Worm (Caenorhabditis elegans) whole organism, L1 larva: ENCODE measurements around the gene ZK688.9.

ENCODE experiments used
- C04F5.9 ChIP-seq: sonication (generic microtip); optimal IDR thresholded peaks from 2 replicates; lab custom pipeline; 2016; ENCODE audit warnings: missing genetic modification characterization, missing compliant biosample characterization
- C34B4.2 ChIP-seq: sonication (generic microtip); optimal IDR thresholded peaks from 2 replicates; lab custom pipeline; 2017; ENCODE audit warnings: mild to moderate bottlenecking, missing genetic modification characterization, missing compliant biosample characterization
- F16B12.6 ChIP-seq: fragments of 150-350 bp; optimal IDR thresholded peaks from 2 replicates; lab custom pipeline; 2014; ENCODE audit warnings: missing biosample characterization, missing genetic modification characterization
- Y116A8C.19 ChIP-seq: sonication (generic microtip); optimal IDR thresholded peaks from 2 replicates; lab custom pipeline; 2016; ENCODE audit warnings: missing compliant biosample characterization, missing genetic modification characterization, borderline replicate concordance
- aha-1 ChIP-seq: fragments of 150-350 bp; optimal IDR thresholded peaks from 2 replicates; lab custom pipeline; 2014; ENCODE audit warnings: missing biosample characterization, missing genetic modification characterization
- alr-1 ChIP-seq: fragments of 200-800 bp; sonication (Bioruptor generic); optimal IDR thresholded peaks from 2 replicates; lab custom pipeline; 2018; ENCODE audit warnings: borderline replicate concordance, mild to moderate bottlenecking, missing genetic modification characterization, missing compliant biosample characterization
- blmp-1 ChIP-seq: fragments of 150-350 bp; optimal IDR thresholded peaks from 2 replicates; lab custom pipeline; 2014; ENCODE audit warnings: missing biosample characterization, missing genetic modification characterization
- ceh-63 ChIP-seq: fragments of 200-800 bp; sonication (Bioruptor generic); optimal IDR thresholded peaks from 2 replicates; lab custom pipeline; 2018; ENCODE audit warnings: mild to moderate bottlenecking, missing genetic modification characterization, missing compliant biosample characterization
- ceh-8 ChIP-seq: fragments of 200-800 bp; sonication (Bioruptor generic); optimal IDR thresholded peaks from 2 replicates; lab custom pipeline; 2018; ENCODE audit warnings: mild to moderate bottlenecking, missing genetic modification characterization, moderate library complexity, missing compliant biosample characterization
- egl-13 ChIP-seq: sonication (generic microtip); optimal IDR thresholded peaks from 2 replicates; lab custom pipeline; 2016; ENCODE audit warnings: missing genotype, missing genetic modification reagents, missing genetic modification characterization, missing compliant biosample characterization
- ets-5 ChIP-seq: fragments of 200-800 bp; sonication (Bioruptor generic); IDR thresholded peaks from 2 replicates; pipeline ENCODE4 v1.3.6; 2022; ENCODE audit warnings: missing genetic modification characterization, missing compliant biosample characterization
- fkh-10 ChIP-seq: sonication (generic microtip); optimal IDR thresholded peaks from 2 replicates; lab custom pipeline; 2017; ENCODE audit warnings: missing biosample characterization, missing genetic modification reagents, missing genetic modification characterization
- hlh-4 ChIP-seq: sonication (generic microtip); optimal IDR thresholded peaks from 2 replicates; lab custom pipeline; 2016; ENCODE audit warnings: mild to moderate bottlenecking, missing genetic modification characterization, missing compliant biosample characterization
- hpl-2 ChIP-seq: fragments of 150-350 bp; optimal IDR thresholded peaks from 2 replicates; lab custom pipeline; 2014; ENCODE audit warnings: missing biosample characterization, missing genetic modification reagents, missing genetic modification characterization
- irx-1 ChIP-seq: sonication (generic microtip); optimal IDR thresholded peaks from 2 replicates; lab custom pipeline; 2016; ENCODE audit warnings: missing genetic modification characterization, missing compliant biosample characterization
- jun-1 ChIP-seq: fragments of 150-350 bp; optimal IDR thresholded peaks from 2 replicates; lab custom pipeline; 2014; ENCODE audit warnings: missing biosample characterization, missing genetic modification reagents, missing genetic modification characterization
- lin-13 ChIP-seq: fragments of 150-350 bp; optimal IDR thresholded peaks from 2 replicates; lab custom pipeline; 2014; ENCODE audit warnings: missing biosample characterization, missing genetic modification reagents, missing genetic modification characterization
- lin-15B ChIP-seq: fragments of 150-350 bp; sonication (generic microtip); optimal IDR thresholded peaks from 3 replicates; lab custom pipeline; 2014; ENCODE audit warnings: missing biosample characterization, missing genetic modification characterization
- lin-35 ChIP-seq, 2 experiments: fragments of 150-350 bp; optimal IDR thresholded peaks; 2 replicates each; lab custom pipeline; 2014; ENCODE audit warnings: missing biosample characterization in 2 of 2, missing genetic modification characterization in 2 of 2, missing genetic modification reagents in 2 of 2
- mdl-1 ChIP-seq, 2 experiments: fragments of 150-350 bp; optimal IDR thresholded peaks; 2 replicates each; lab custom pipeline; 2014 to 2017; ENCODE audit warnings: missing biosample characterization in 2 of 2, missing genetic modification characterization in 2 of 2, inconsistent platforms in 1 of 2
- mep-1 ChIP-seq: fragments of 150-350 bp; optimal IDR thresholded peaks from 2 replicates; lab custom pipeline; 2014; ENCODE audit warnings: missing biosample characterization, missing genetic modification characterization
- nhr-11 ChIP-seq: fragments of 150-350 bp; optimal IDR thresholded peaks from 2 replicates; lab custom pipeline; 2014; ENCODE audit warnings: missing biosample characterization, missing genetic modification characterization
- nhr-12 ChIP-seq: sonication (generic microtip); optimal IDR thresholded peaks from 2 replicates; lab custom pipeline; 2017; ENCODE audit warnings: missing biosample characterization, missing genetic modification characterization
- nhr-20 ChIP-seq: sonication (generic microtip); optimal IDR thresholded peaks from 2 replicates; lab custom pipeline; 2016; ENCODE audit warnings: mild to moderate bottlenecking, missing genetic modification characterization, missing compliant biosample characterization
- nhr-237 ChIP-seq: fragments of 150-350 bp; optimal IDR thresholded peaks from 2 replicates; lab custom pipeline; 2014; ENCODE audit warnings: missing biosample characterization, missing genetic modification characterization
- nhr-84 ChIP-seq: sonication (generic microtip); optimal IDR thresholded peaks from 2 replicates; lab custom pipeline; 2017; ENCODE audit warnings: missing biosample characterization, missing genetic modification characterization
- nhr-90 ChIP-seq: sonication (generic microtip); optimal IDR thresholded peaks from 2 replicates; lab custom pipeline; 2016; ENCODE audit warnings: mild to moderate bottlenecking, missing genetic modification characterization, missing compliant biosample characterization; ENCODE audit not compliant: poor library complexity
- pag-3 ChIP-seq: sonication (generic microtip); optimal IDR thresholded peaks from 2 replicates; lab custom pipeline; 2017; ENCODE audit warnings: missing genetic modification characterization, mild to moderate bottlenecking, missing compliant biosample characterization, antibody characterized with exemption, borderline replicate concordance; ENCODE audit not compliant: insufficient read depth
- pax-3 ChIP-seq: fragments of 200-800 bp; sonication (Bioruptor generic); optimal IDR thresholded peaks from 2 replicates; lab custom pipeline; 2018; ENCODE audit warnings: mild to moderate bottlenecking, missing genetic modification characterization, moderate library complexity, missing compliant biosample characterization
- pqm-1 ChIP-seq: sonication (generic microtip); optimal IDR thresholded peaks from 3 replicates; lab custom pipeline; 2017; ENCODE audit warnings: missing biosample characterization, missing genetic modification characterization
- skn-1 ChIP-seq: fragments of 150-350 bp; optimal IDR thresholded peaks from 2 replicates; lab custom pipeline; 2014; ENCODE audit warnings: missing biosample characterization, missing genetic modification characterization
- sup-37 ChIP-seq: fragments of 200-800 bp; sonication (Bioruptor generic); optimal IDR thresholded peaks from 2 replicates; lab custom pipeline; 2018; ENCODE audit warnings: mild to moderate bottlenecking, missing genetic modification characterization, missing compliant biosample characterization
- swsn-7 ChIP-seq: sonication (generic microtip); optimal IDR thresholded peaks from 2 replicates; lab custom pipeline; 2016; ENCODE audit warnings: missing genetic modification characterization, missing compliant biosample characterization
- tbx-2 ChIP-seq: sonication (generic microtip); optimal IDR thresholded peaks from 2 replicates; lab custom pipeline; 2016; ENCODE audit warnings: missing genetic modification characterization, missing compliant biosample characterization
- unc-130 ChIP-seq: fragments of 150-350 bp; optimal IDR thresholded peaks from 2 replicates; lab custom pipeline; 2017; ENCODE audit warnings: missing biosample characterization, missing genetic modification characterization, inconsistent platforms
- unc-30 ChIP-seq: sonication (generic microtip); optimal IDR thresholded peaks from 2 replicates; lab custom pipeline; 2017; ENCODE audit warnings: missing biosample characterization, missing genetic modification characterization
- unc-62 ChIP-seq: fragments of 150-350 bp; optimal IDR thresholded peaks from 2 replicates; lab custom pipeline; 2014; ENCODE audit warnings: missing biosample characterization, missing genetic modification reagents, missing genetic modification characterization
- unc-86 ChIP-seq: sonication (generic microtip); optimal IDR thresholded peaks from 2 replicates; lab custom pipeline; 2016; ENCODE audit warnings: missing genetic modification characterization, missing compliant biosample characterization
- vab-15 ChIP-seq: sonication (generic microtip); optimal IDR thresholded peaks from 2 replicates; lab custom pipeline; 2017; ENCODE audit warnings: missing genotype, mild to moderate bottlenecking, missing genetic modification characterization, missing compliant biosample characterization
- zag-1 ChIP-seq: fragments of 150-350 bp; optimal IDR thresholded peaks from 2 replicates; lab custom pipeline; 2014; ENCODE audit warnings: missing biosample characterization, missing genetic modification characterization
- ztf-11 ChIP-seq, 2 experiments: sonication (generic microtip); optimal IDR thresholded peaks; 2 replicates each; lab custom pipeline; 2016 to 2017; ENCODE audit warnings: missing genetic modification characterization in 2 of 2, missing biosample characterization in 1 of 2, missing compliant biosample characterization in 1 of 2

ZK688.9 gene

DNA sequence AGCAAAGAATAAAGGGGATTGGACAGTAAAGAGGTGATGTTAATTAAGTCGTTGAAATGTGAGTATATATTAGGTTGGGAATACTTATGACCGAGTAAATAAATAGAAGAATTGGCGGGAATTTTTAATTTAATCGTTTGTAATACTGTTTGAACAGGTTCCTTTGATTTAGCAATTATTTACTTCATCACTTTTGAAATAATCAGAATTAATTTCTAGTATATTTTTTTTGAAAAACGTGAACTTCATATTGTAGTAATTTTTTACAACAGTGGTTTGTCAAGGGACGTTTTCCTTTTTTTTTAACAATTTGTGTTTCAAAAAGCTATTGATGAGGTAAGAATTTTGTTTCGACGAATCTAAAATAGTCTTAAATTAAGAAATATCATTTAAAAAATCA, 39.4 kb upstream of the ZK688.9 start, which contains the start of gene C29E4.17:
C29E4.17 (plus strand) TSS at position 301 of the 400 bp plus-strand sequence.
- TF ChIP-seq jun-1 (tag; lab: Kevin White, UChicago) (no peak), F16B12.6 (tag; lab: Kevin White, UChicago) (no peak), irx-1 (tag; lab: Kevin White, UChicago) (no peak), pax-3 (tag; lab: Kevin White, UChicago) (no peak), lin-15B (tag; lab: Kevin White, UChicago) (no peak)
- TF ChIP-seq, all 84 proteins: peak for 0

DNA sequence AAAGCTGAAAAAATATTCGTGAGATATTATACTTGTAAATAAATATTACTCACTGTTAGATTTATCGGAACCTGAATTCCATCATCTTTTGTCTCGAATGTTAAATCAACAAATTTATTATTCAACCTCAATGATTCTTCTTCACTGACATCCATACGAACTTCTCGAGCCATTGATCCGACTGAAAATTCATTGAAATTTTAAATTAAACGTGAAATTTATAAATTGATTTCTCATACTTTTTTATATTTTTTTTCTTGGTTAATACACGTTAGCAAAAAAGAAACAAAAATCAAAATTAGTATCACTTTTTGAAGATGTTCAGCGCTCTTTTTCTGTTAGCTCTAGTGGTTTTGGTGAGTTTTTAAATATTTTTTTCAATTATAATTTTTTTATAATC, 37.0 kb upstream of the ZK688.9 start, which contains the start of gene C29E4.14:
C29E4.14 (plus strand) TSS at position 301 of the 400 bp plus-strand sequence.
- TF ChIP-seq egl-13 (tag; lab: Kevin White, UChicago) = no peak
- TF ChIP-seq ceh-63 = no peak
- TF ChIP-seq blmp-1 = no peak
- TF ChIP-seq unc-62 (GFP tag; lab: Kevin White, UChicago) = no peak
- TF ChIP-seq zag-1 (tag; lab: Kevin White, UChicago) = no peak
- no peak for TF ChIP-seq nhr-84 (tag; lab: Kevin White, UChicago)
- no peak for TF ChIP-seq nhr-90
- no peak for TF ChIP-seq aha-1 (tag; lab: Kevin White, UChicago)
- TF ChIP-seq C34B4.2 (tag; lab: Kevin White, UChicago) = no peak
- TF ChIP-seq unc-130 (tag; lab: Kevin White, UChicago) = no peak
- no peak for TF ChIP-seq nhr-237
- no peak for TF ChIP-seq ets-5 (GFP tag; lab: Robert Waterston, UW)
- TF ChIP-seq irx-1 (tag; lab: Kevin White, UChicago) = no peak
- no peak for TF ChIP-seq jun-1 (tag; lab: Kevin White, UChicago)
- TF ChIP-seq ceh-8 (GFP tag; lab: Kevin White, UChicago) = no peak
- TF ChIP-seq unc-30 (tag; lab: Kevin White, UChicago) = no peak
- TF ChIP-seq mdl-1 (tag; optimal IDR thresholded peaks at IDR 0.05; lab: Kevin White, UChicago) = no peak

- no peak for TF ChIP-seq pqm-1 (tag; lab: Kevin White, UChicago)
- TF ChIP-seq fkh-10 (GFP tag; lab: Kevin White, UChicago) = no peak
- no peak for TF ChIP-seq nhr-20 (tag; lab: Kevin White, UChicago)
- no peak for TF ChIP-seq hpl-2 (GFP tag; lab: Kevin White, UChicago)
- TF ChIP-seq pax-3 (tag; lab: Kevin White, UChicago) = no peak
- no peak for TF ChIP-seq sup-37
- TF ChIP-seq nhr-11 = no peak
- TF ChIP-seq aha-1 (tag; lab: Kevin White, UChicago) = no peak
- no peak for TF ChIP-seq mep-1
- TF ChIP-seq ztf-11 (tag; optimal IDR thresholded peaks at IDR 0.05; lab: Kevin White, UChicago) = no peak
- TF ChIP-seq nhr-237 = no peak
- no peak for TF ChIP-seq alr-1
- TF ChIP-seq lin-13 = no peak
- TF ChIP-seq skn-1 (tag; lab: Kevin White, UChicago) = no peak
- no peak for TF ChIP-seq swsn-7
- no peak for TF ChIP-seq Y116A8C.19 (tag; lab: Kevin White, UChicago)
- TF ChIP-seq lin-35 (GFP tag; optimal IDR thresholded peaks at IDR 0.05; lab: Kevin White, UChicago) = no peak
- no peak for TF ChIP-seq vab-15
- TF ChIP-seq nhr-90 = no peak
- no peak for TF ChIP-seq unc-62 (GFP tag; lab: Kevin White, UChicago)
These were observed 34.9 kb upstream of the ZK688.9 start, which contains the start of gene gly-3 for ce11 chrIII:7917667-7918066. gly-3 (minus strand) TSS chrIII:7917767.

DNA sequence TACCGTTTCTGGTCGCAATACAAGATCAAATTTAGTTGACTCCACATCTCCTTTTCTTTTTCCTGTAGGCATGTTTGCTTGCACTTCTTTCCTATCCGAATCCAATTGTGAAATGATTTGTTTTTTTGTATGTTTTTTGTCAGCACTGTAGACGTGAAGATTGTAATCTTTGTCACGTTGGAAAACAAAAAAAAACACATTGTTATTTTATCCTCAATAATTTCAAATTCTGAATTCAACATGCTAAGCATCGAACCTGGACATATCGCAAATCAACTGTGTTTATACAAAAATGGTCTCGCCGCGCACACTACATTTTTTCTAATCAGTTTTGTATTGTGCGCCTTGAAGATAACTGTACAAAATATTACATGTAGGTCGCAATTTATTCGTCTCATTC, 30.7 kb upstream of the ZK688.9 start, which contains the start of gene ZK688.12:
ZK688.12 (minus strand) TSS at position 101 of the 400 bp plus-strand sequence.
- no peak for TF ChIP-seq hlh-4
- no peak for TF ChIP-seq C04F5.9 (tag; lab: Kevin White, UChicago)
- TF ChIP-seq unc-86 (tag; lab: Kevin White, UChicago) = no peak
- TF ChIP-seq tbx-2 (tag; lab: Kevin White, UChicago) = no peak
- no peak for TF ChIP-seq lin-13
- TF ChIP-seq lin-15B (tag; lab: Kevin White, UChicago) = no peak
- TF ChIP-seq pag-3 (tag; lab: Kevin White, UChicago) = no peak
- no peak for TF ChIP-seq nhr-12 (tag; lab: Kevin White, UChicago)
- TF ChIP-seq jun-1 (tag; lab: Kevin White, UChicago) = no peak
